Worm (Caenorhabditis elegans) whole organism, L4 larva: ENCODE data around the gene lin-29.
A peak's percentile ranks its signal among the peaks of the same experiment; 100 is the strongest.

ENCODE experiments used
- D1046.2 ChIP-seq: fragments of 200-800 bp; sonication (Bioruptor generic); IDR thresholded peaks from 2 replicates; pipeline ENCODE4 v1.3.6; 2022; ENCODE audit warnings: missing genetic modification characterization, missing compliant biosample characterization
- F26F4.8 ChIP-seq: fragments of 200-800 bp; sonication (Bioruptor generic); conservative IDR thresholded peaks from 2 replicates; pipeline ENCODE4 v1.3.6; 2022; ENCODE audit warnings: missing genetic modification characterization, missing compliant biosample characterization
- F44E2.7 ChIP-seq: fragments of 200-800 bp; sonication (Bioruptor generic); IDR thresholded peaks from 2 replicates; pipeline ENCODE4 v2.1.2; 2022; ENCODE audit warnings: missing genetic modification characterization, missing compliant biosample characterization
- F49E8.2 ChIP-seq: sonication (generic microtip); optimal IDR thresholded peaks from 2 replicates; lab custom pipeline; 2016; ENCODE audit warnings: missing compliant biosample characterization, mild to moderate bottlenecking, missing genetic modification characterization, borderline replicate concordance
- R02D3.7 ChIP-seq: fragments of 150-350 bp; sonication (generic microtip); optimal IDR thresholded peaks from 3 replicates; lab custom pipeline; 2014; ENCODE audit warnings: missing biosample characterization, missing genetic modification characterization
- T20F7.1 ChIP-seq: fragments of 200-800 bp; sonication (Bioruptor generic); optimal IDR thresholded peaks from 2 replicates; lab custom pipeline; 2018; ENCODE audit warnings: mild to moderate bottlenecking, missing genetic modification characterization, missing compliant biosample characterization
- T26A8.4 ChIP-seq: fragments of 200-800 bp; sonication (Bioruptor generic); IDR thresholded peaks from 2 replicates; pipeline ENCODE4 v1.3.6; 2022; ENCODE audit warnings: missing genetic modification characterization, missing compliant biosample characterization
- Y48G9A.11 ChIP-seq: fragments of 200-800 bp; sonication (Bioruptor generic); IDR thresholded peaks from 2 replicates; pipeline ENCODE4 v1.3.6; 2022; ENCODE audit warnings: missing genetic modification reagents, missing genetic modification characterization, missing compliant biosample characterization
- ZK546.5 ChIP-seq, 2 experiments: sonication (generic microtip); optimal IDR thresholded peaks; 2 replicates each; lab custom pipeline; 2017; ENCODE audit warnings: missing biosample characterization in 2 of 2, missing genetic modification characterization in 2 of 2
- aha-1 ChIP-seq: fragments of 150-350 bp; peaks from one replicate; lab custom pipeline; 2014; ENCODE audit warnings: missing biosample characterization, missing genetic modification characterization
- ama-1 ChIP-seq: fragments of 150-350 bp; optimal IDR thresholded peaks from 2 replicates; lab custom pipeline; 2014; ENCODE audit warnings: inconsistent platforms, mixed read lengths
- arid-1 ChIP-seq: fragments of 200-800 bp; sonication (Bioruptor generic); conservative IDR thresholded peaks from 2 replicates; pipeline ENCODE4 v1.3.6; 2022; ENCODE audit warnings: missing genetic modification reagents, missing genetic modification characterization, missing compliant biosample characterization
- ceh-62 ChIP-seq: sonication (generic microtip); optimal IDR thresholded peaks from 2 replicates; lab custom pipeline; 2017; ENCODE audit warnings: missing biosample characterization, missing genetic modification characterization
- ces-1 ChIP-seq: fragments of 150-350 bp; sonication (generic microtip); optimal IDR thresholded peaks from 4 replicates; lab custom pipeline; 2014; ENCODE audit warnings: missing biosample characterization, missing genetic modification reagents, missing genetic modification characterization
- ctbp-1 ChIP-seq: fragments of 200-800 bp; sonication (Bioruptor generic); IDR thresholded peaks from 2 replicates; pipeline ENCODE4 v1.3.6; 2022; ENCODE audit warnings: missing genetic modification reagents, missing genetic modification characterization, missing compliant biosample characterization
- daf-12 ChIP-seq: fragments of 150-350 bp; optimal IDR thresholded peaks from 2 replicates; lab custom pipeline; 2014; ENCODE audit warnings: missing biosample characterization, missing genetic modification reagents, missing genetic modification characterization
- daf-8 ChIP-seq: fragments of 200-800 bp; sonication (Bioruptor generic); IDR thresholded peaks from 2 replicates; pipeline ENCODE4 v1.3.6; 2022; ENCODE audit warnings: missing genetic modification characterization, missing compliant biosample characterization
- dmd-6 ChIP-seq: fragments of 200-800 bp; sonication (Bioruptor generic); IDR thresholded peaks from 2 replicates; pipeline ENCODE4 v1.3.6; 2022; ENCODE audit warnings: missing genetic modification reagents, missing genetic modification characterization, missing compliant biosample characterization
- dpl-1 ChIP-seq: fragments of 150-350 bp; optimal IDR thresholded peaks from 2 replicates; lab custom pipeline; 2014; ENCODE audit warnings: missing biosample characterization, missing genetic modification reagents, missing genetic modification characterization
- egl-27 ChIP-seq: sonication (generic microtip); optimal IDR thresholded peaks from 3 replicates; lab custom pipeline; 2017; ENCODE audit warnings: missing biosample characterization, missing genetic modification reagents, missing genetic modification characterization
- egl-43 ChIP-seq: fragments of 200-800 bp; sonication (Bioruptor generic); IDR thresholded peaks from 2 replicates; pipeline ENCODE4 v1.3.6; 2022; ENCODE audit warnings: missing genetic modification reagents, missing genetic modification characterization, missing compliant biosample characterization
- hlh-11 ChIP-seq: fragments of 200-800 bp; sonication (Bioruptor generic); optimal IDR thresholded peaks from 2 replicates; lab custom pipeline; 2018; ENCODE audit warnings: mild to moderate bottlenecking, missing genetic modification characterization, missing compliant biosample characterization
- hlh-30 ChIP-seq: sonication (generic microtip); optimal IDR thresholded peaks from 2 replicates; lab custom pipeline; 2017; ENCODE audit warnings: antibody characterized with exemption, mild to moderate bottlenecking, missing genetic modification characterization, missing compliant biosample characterization; ENCODE audit not compliant: insufficient read depth
- hmg-1.1 ChIP-seq: fragments of 200-800 bp; sonication (Bioruptor generic); IDR thresholded peaks from 2 replicates; pipeline ENCODE4 v1.3.6; 2022; ENCODE audit warnings: missing genetic modification reagents, missing genetic modification characterization, missing compliant biosample characterization
- lim-7 ChIP-seq: fragments of 200-800 bp; sonication (Bioruptor generic); IDR thresholded peaks from 2 replicates; pipeline ENCODE4 v1.3.6; 2022; ENCODE audit warnings: missing genetic modification characterization, missing compliant biosample characterization
- lin-1 ChIP-seq: fragments of 200-800 bp; sonication (Bioruptor generic); IDR thresholded peaks from 2 replicates; pipeline ENCODE4 v1.3.6; 2022; ENCODE audit warnings: missing genetic modification reagents, missing genetic modification characterization, missing compliant biosample characterization
- lin-38 ChIP-seq: fragments of 200-800 bp; sonication (Bioruptor generic); IDR thresholded peaks from 2 replicates; pipeline ENCODE4 v1.3.6; 2022; ENCODE audit warnings: missing genetic modification reagents, missing genetic modification characterization, missing compliant biosample characterization
- madf-9 ChIP-seq: fragments of 200-800 bp; sonication (Bioruptor generic); conservative IDR thresholded peaks from 2 replicates; pipeline ENCODE4 v1.3.6; 2022; ENCODE audit warnings: missing genetic modification reagents, missing genetic modification characterization, missing compliant biosample characterization
- mep-1 ChIP-seq: fragments of 150-350 bp; sonication (generic microtip); optimal IDR thresholded peaks from 3 replicates; lab custom pipeline; 2014; ENCODE audit warnings: missing biosample characterization, missing genetic modification characterization
- mxl-2 ChIP-seq: fragments of 200-800 bp; sonication (Bioruptor generic); conservative IDR thresholded peaks from 2 replicates; pipeline ENCODE4 v1.3.6; 2022; ENCODE audit warnings: missing genetic modification reagents, missing genetic modification characterization, missing compliant biosample characterization
- nhr-111 ChIP-seq: fragments of 200-800 bp; sonication (Bioruptor generic); optimal IDR thresholded peaks from 2 replicates; lab custom pipeline; 2018; ENCODE audit warnings: mild to moderate bottlenecking, missing genetic modification characterization, missing compliant biosample characterization
- nhr-41 ChIP-seq: fragments of 200-800 bp; sonication (Bioruptor generic); IDR thresholded peaks from 2 replicates; pipeline ENCODE4 v1.3.6; 2022; ENCODE audit warnings: missing genetic modification reagents, missing genetic modification characterization, missing compliant biosample characterization
- nhr-42 ChIP-seq: fragments of 200-800 bp; sonication (Bioruptor generic); IDR thresholded peaks from 2 replicates; pipeline ENCODE4 v1.3.6; 2022; ENCODE audit warnings: missing genetic modification characterization, missing compliant biosample characterization
- php-3 ChIP-seq: fragments of 200-800 bp; sonication (Bioruptor generic); IDR thresholded peaks from 2 replicates; pipeline ENCODE4 v1.3.6; 2022; ENCODE audit warnings: missing genetic modification reagents, missing genetic modification characterization, missing compliant biosample characterization
- sdz-12 ChIP-seq: fragments of 200-800 bp; sonication (Bioruptor generic); optimal IDR thresholded peaks from 2 replicates; lab custom pipeline; 2018; ENCODE audit warnings: mild to moderate bottlenecking, missing genetic modification characterization, missing compliant biosample characterization
- set-16 ChIP-seq: fragments of 200-800 bp; sonication (Bioruptor generic); IDR thresholded peaks from 2 replicates; pipeline ENCODE4 v1.3.6; 2022; ENCODE audit warnings: missing genetic modification reagents, missing genetic modification characterization, missing compliant biosample characterization
- snpc-1.2 ChIP-seq: fragments of 200-800 bp; sonication (Bioruptor generic); IDR thresholded peaks from 2 replicates; pipeline ENCODE4 v1.3.6; 2022; ENCODE audit warnings: missing genetic modification reagents, missing genetic modification characterization, missing compliant biosample characterization
- snpc-4 ChIP-seq: fragments of 150-350 bp; optimal IDR thresholded peaks from 2 replicates; lab custom pipeline; 2014; ENCODE audit warnings: missing biosample characterization, missing genetic modification characterization
- spr-3 ChIP-seq: fragments of 200-800 bp; sonication (Bioruptor generic); optimal IDR thresholded peaks from 2 replicates; lab custom pipeline; 2018; ENCODE audit warnings: mild to moderate bottlenecking, missing genetic modification characterization, missing compliant biosample characterization
- unc-39 ChIP-seq: sonication (generic microtip); optimal IDR thresholded peaks from 2 replicates; lab custom pipeline; 2017; ENCODE audit warnings: missing biosample characterization, missing genetic modification characterization
- unc-62 ChIP-seq, 3 experiments: fragments of 150-350 bp in 1 of 3; sonication (generic microtip); optimal IDR thresholded peaks in 2 of 3; peaks in 1 of 3; 1 replicate in 1 of 3; 2 replicates in 2 of 3; lab custom pipeline; 2014 to 2017; ENCODE audit warnings: missing biosample characterization in 3 of 3, missing genetic modification characterization in 3 of 3, missing genetic modification reagents in 3 of 3, missing genotype in 1 of 3
- vab-7 ChIP-seq: fragments of 200-800 bp; sonication (Bioruptor generic); IDR thresholded peaks from 2 replicates; pipeline ENCODE4 v1.3.6; 2022; ENCODE audit warnings: missing genetic modification reagents, missing genetic modification characterization, missing compliant biosample characterization

Gene lin-29

ce11 chrII:11964847-11965246 lies 29.7 kb upstream of the lin-29 start:
- TF ChIP-seq F26F4.8: 0 out of 2 replicates have a peak, but pooled peaks have one; percentile 51
- TF ChIP-seq lin-1: peak; percentile 32; the same call in 1 of the 2 replicates
- peak; percentile 28 for TF ChIP-seq sdz-12 (GFP tag; lab: Kevin White, UChicago)
- TF ChIP-seq D1046.2 (GFP tag; lab: Robert Waterston, UW): no peak
- TF ChIP-seq set-16 (GFP tag; lab: Robert Waterston, UW): no peak
- 0 out of 2 replicates have a peak, but pooled peaks have one; percentile 38 for TF ChIP-seq egl-43 (GFP tag; lab: Robert Waterston, UW)
- TF ChIP-seq lin-38 (GFP tag; lab: Robert Waterston, UW): peak; percentile 14; the same call in 1 of the 2 replicates
- peak; percentile 70; the same call in 1 of the 2 replicates for TF ChIP-seq arid-1
- TF ChIP-seq ama-1 (lab: Kevin White, UChicago): peak; percentile 87
- peak; percentile 81 for TF ChIP-seq aha-1 (tag; lab: Kevin White, UChicago)
- TF ChIP-seq unc-62 (GFP tag; optimal IDR thresholded peaks at IDR 0.05 in 1 of 2; lab: Kevin White, UChicago): peak in 1 of 2 experiments; percentile 72
- TF ChIP-seq unc-62 (tag; optimal IDR thresholded peaks at IDR 0.05; lab: Kevin White, UChicago): no peak
- TF ChIP-seq dmd-6 (GFP tag; lab: Robert Waterston, UW): 0 out of 2 replicates have a peak, but pooled peaks have one; percentile 13
- TF ChIP-seq unc-39 (tag; lab: Kevin White, UChicago): no peak
- TF ChIP-seq hlh-11: peak; percentile 2

ce11 chrII:11963132-11963630 lies 28.0 kb upstream of the lin-29 start:
- no peak for TF ChIP-seq nhr-111 (GFP tag; lab: Kevin White, UChicago)
- no peak for TF ChIP-seq F44E2.7 (GFP tag; lab: Robert Waterston, UW)
- TF ChIP-seq F26F4.8: no peak
- no peak for TF ChIP-seq spr-3 (GFP tag; lab: Kevin White, UChicago)
- TF ChIP-seq sdz-12 (GFP tag; lab: Kevin White, UChicago): no peak

ce11 chrII:11962083-11962482 lies 26.9 kb upstream of the lin-29 start, which contains the start of the genes W03C9.1 and W03C9.2:
W03C9.1 (minus strand) TSS chrII:11962128.
W03C9.2 (plus strand) TSS chrII:11962368.
- no peak for TF ChIP-seq daf-8
- peak; percentile 51 for TF ChIP-seq T20F7.1 (GFP tag; lab: Kevin White, UChicago)
- TF ChIP-seq snpc-4 (tag; lab: Kevin White, UChicago): no peak
- peak; percentile 59; the same call in 1 of the 2 replicates for TF ChIP-seq Y48G9A.11 (GFP tag; lab: Robert Waterston, UW)

- no peak for TF ChIP-seq daf-12 (tag; lab: Kevin White, UChicago)
- peak; percentile 91 for TF ChIP-seq nhr-42
- peak; percentile 97 for TF ChIP-seq ctbp-1 (GFP tag; lab: Robert Waterston, UW)
- TF ChIP-seq dpl-1 (GFP tag; lab: Kevin White, UChicago): peak; percentile 32
- no peak for TF ChIP-seq ceh-62 (tag; lab: Kevin White, UChicago)
- TF ChIP-seq mep-1 (tag; lab: Kevin White, UChicago): peak; percentile 88
- TF ChIP-seq mxl-2: peak; percentile 91
- no peak for TF ChIP-seq ama-1 (lab: Kevin White, UChicago)
- peak; percentile 97 for TF ChIP-seq nhr-41 (GFP tag; lab: Robert Waterston, UW)
- TF ChIP-seq lim-7 (GFP tag; lab: Robert Waterston, UW): peak; percentile 100
- peak; percentile 96 for TF ChIP-seq madf-9
- peak; percentile 99 for TF ChIP-seq F44E2.7 (GFP tag; lab: Robert Waterston, UW)
- peak; percentile 71 for TF ChIP-seq hlh-30
- TF ChIP-seq vab-7 (GFP tag; lab: Robert Waterston, UW): peak; percentile 99
- TF ChIP-seq aha-1 (tag; lab: Kevin White, UChicago): peak; percentile 87
- peak; percentile 95 for TF ChIP-seq hmg-1.1 (GFP tag; lab: Robert Waterston, UW)
- TF ChIP-seq egl-27 (tag; lab: Kevin White, UChicago): no peak
- TF ChIP-seq hlh-11: peak; percentile 85
- TF ChIP-seq R02D3.7 (tag; lab: Kevin White, UChicago): peak; percentile 45
- TF ChIP-seq php-3 (GFP tag; lab: Robert Waterston, UW): peak; percentile 94
- peak; percentile 94 for TF ChIP-seq snpc-1.2 (GFP tag; lab: Robert Waterston, UW)
- peak; percentile 100 for TF ChIP-seq set-16 (GFP tag; lab: Robert Waterston, UW)
- TF ChIP-seq sdz-12 (GFP tag; lab: Kevin White, UChicago): peak; percentile 98
- TF ChIP-seq F49E8.2 (tag; lab: Kevin White, UChicago): peak; percentile 93
- peak; percentile 96 for TF ChIP-seq T26A8.4 (GFP tag; lab: Robert Waterston, UW)
- TF ChIP-seq dmd-6 (GFP tag; lab: Robert Waterston, UW): peak; percentile 86
- peak; percentile 100 for TF ChIP-seq F26F4.8
- no peak for TF ChIP-seq ZK546.5 (tag; optimal IDR thresholded peaks at IDR 0.05; lab: Kevin White, UChicago)
- TF ChIP-seq ces-1 (GFP tag; lab: Kevin White, UChicago): no peak
- peak; percentile 94 for TF ChIP-seq lin-38 (GFP tag; lab: Robert Waterston, UW)
Measured at ce11 chrII:11960596-11961217, 25.6 kb upstream of the lin-29 start.
